Fruit fly (Drosophila melanogaster): ENCODE data around the gene smp-30.

smp-30 gene

DNA sequence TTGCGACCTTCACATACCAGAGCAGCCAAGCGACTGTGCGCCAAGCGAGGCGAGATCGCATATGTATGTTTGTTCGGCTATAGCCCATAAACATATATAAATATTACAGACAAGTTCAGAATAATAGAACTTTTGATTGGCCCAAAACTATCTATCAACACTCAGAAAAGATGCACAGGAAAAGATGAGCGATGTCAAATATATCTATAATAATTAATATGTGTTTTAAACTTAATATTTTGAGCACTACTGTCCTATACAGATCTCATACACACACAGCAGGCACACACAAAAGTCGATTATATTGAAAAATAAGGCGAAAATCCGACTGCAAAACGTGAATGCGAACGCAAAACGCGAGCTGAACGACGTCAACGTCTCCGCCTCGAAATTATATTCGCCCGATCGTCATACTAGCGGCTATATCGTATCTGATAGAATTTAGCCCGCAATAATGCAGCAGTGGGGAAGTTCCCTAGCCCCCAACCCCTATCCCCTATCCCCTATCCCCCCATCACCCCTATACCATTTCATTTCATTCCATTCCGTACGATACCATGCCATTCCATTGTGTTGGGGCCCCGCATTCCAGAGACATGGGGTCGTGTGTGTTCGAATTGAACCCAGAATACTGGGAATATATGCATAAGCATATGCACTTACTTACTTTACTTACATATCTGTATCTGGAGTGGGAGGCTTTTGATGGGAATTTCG is 39.4 kb downstream of the smp-30 start (continued):
- TF ChIP-seq CG1832 (GFP tag; optimal IDR thresholded peaks at IDR 0.05) (no peak), Neu2 (GFP tag; optimal IDR thresholded peaks at IDR 0.05; ENCODE audit: borderline replicate concordance) (no peak), Ada2b (GFP tag; IDR thresholded peaks at IDR 0.05) (peak; percentile 45), CG34224 (GFP tag; IDR thresholded peaks at IDR 0.05; ENCODE audit: partially characterized antibody) (no peak), CG10209 (GFP tag; optimal IDR thresholded peaks at IDR 0.05) (peak; percentile 8), nerfin-2 (GFP tag; IDR thresholded peaks at IDR 0.05; ENCODE audit: partially characterized antibody) (no peak), Atf-2 (GFP tag; optimal IDR thresholded peaks at IDR 0.05) (no peak), sim (GFP tag; IDR thresholded peaks at IDR 0.05) (no peak), Ets65A (GFP tag) (peak; percentile 69), CG4854 (GFP tag; optimal IDR thresholded peaks at IDR 0.05) (no peak), h (optimal IDR thresholded peaks at IDR 0.05) (no peak), wdn (GFP tag; IDR thresholded peaks at IDR 0.05) (no peak), CG7963 (GFP tag; IDR thresholded peaks at IDR 0.05; ENCODE audit: partially characterized antibody) (no peak), Med (GFP tag) (peak; percentile 50), NC2β (GFP tag; optimal IDR thresholded peaks at IDR 0.05) (no peak), slbo (GFP tag; IDR thresholded peaks at IDR 0.05) (peak; percentile 59; the same call in 1 of the 2 replicates), prd (optimal IDR thresholded peaks at IDR 0.05) (no peak), prd (GFP tag; IDR thresholded peaks at IDR 0.05) (peak; percentile 28; the same call in 2 of the 3 replicates), Nf-YA (GFP tag; IDR thresholded peaks at IDR 0.05) (no peak), CG3281 (GFP tag; optimal IDR thresholded peaks at IDR 0.05) (peak; percentile 54), nom (GFP tag; optimal IDR thresholded peaks at IDR 0.05) (peak; percentile 20), pfk (GFP tag; optimal IDR thresholded peaks at IDR 0.05) (peak; percentile 56), Fer2 (tag; optimal IDR thresholded peaks at IDR 0.05) (no peak), sob (GFP tag; IDR thresholded peaks at IDR 0.05) (peak; percentile 22; the same call in 1 of the 2 replicates), CG18262 (tag; optimal IDR thresholded peaks at IDR 0.05) (no peak), bbx (GFP tag; IDR thresholded peaks at IDR 0.05; ENCODE audit: partially characterized antibody) (no peak), Stat92E (GFP tag; optimal IDR thresholded peaks at IDR 0.05) (no peak), CG13775 (GFP tag; optimal IDR thresholded peaks at IDR 0.05) (no peak), sqz (GFP tag; optimal IDR thresholded peaks at IDR 0.05) (no peak), Gsc (GFP tag; IDR thresholded peaks at IDR 0.05) (no peak), gem (tag; optimal IDR thresholded peaks at IDR 0.05) (peak; percentile 44), Usf (GFP tag; optimal IDR thresholded peaks at IDR 0.05) (no peak), CG6765 (GFP tag; optimal IDR thresholded peaks at IDR 0.05) (peak; percentile 0), ci (GFP tag; IDR thresholded peaks at IDR 0.05) (no peak), CHES-1-like (GFP tag; optimal IDR thresholded peaks at IDR 0.05) (no peak), unpg (GFP tag; optimal IDR thresholded peaks at IDR 0.05) (peak; percentile 7), Deaf1 (tag; optimal IDR thresholded peaks at IDR 0.05) (peak; percentile 16), D (optimal IDR thresholded peaks at IDR 0.05) (no peak), D (GFP tag; optimal IDR thresholded peaks at IDR 0.05) (no peak), al (GFP tag; IDR thresholded peaks at IDR 0.05) (peak; percentile 49; the same call in 1 of the 2 replicates), Adf1 (GFP tag; IDR thresholded peaks at IDR 0.05) (peak; percentile 17; the same call in 1 of the 2 replicates), nerfin-1 (tag; optimal IDR thresholded peaks at IDR 0.05) (no peak), pzg (GFP tag; optimal IDR thresholded peaks at IDR 0.05) (no peak), so (GFP tag; IDR thresholded peaks at IDR 0.05) (0 out of 3 replicates have a peak, but pooled peaks have one; percentile 15), CG14710 (tag; optimal IDR thresholded peaks at IDR 0.05) (no peak), CG6791 (GFP tag; IDR thresholded peaks at IDR 0.05; ENCODE audit: partially characterized antibody) (no peak), gro (GFP tag; optimal IDR thresholded peaks at IDR 0.05) (no peak), cwo (GFP tag; optimal IDR thresholded peaks at IDR 0.05) (peak; percentile 49), Fer3 (tag; optimal IDR thresholded peaks at IDR 0.05) (no peak)

Data from whole organism, embryonic.